Fruit fly (Drosophila melanogaster) whole organism, embryonic: ENCODE results near the gene CG13075.
A peak's percentile ranks its signal among the peaks of the same experiment; 100 is the strongest.

Experiments
- Abd-B ChIP-seq: fragments of 200-800 bp; sonication (Bioruptor generic); optimal IDR thresholded peaks from 2 replicates; lab custom pipeline; 2018; ENCODE audit warnings: missing biosample characterization, mild to moderate bottlenecking, missing genetic modification characterization, moderate library complexity
- Asciz ChIP-seq: fragments of 200-800 bp; sonication (Bioruptor generic); optimal IDR thresholded peaks from 2 replicates; lab custom pipeline; 2017; ENCODE audit warnings: missing biosample characterization, mild to moderate bottlenecking, missing genetic modification characterization, missing genetic modification reagents
- Awh ChIP-seq: fragments of 200-800 bp; sonication (Bioruptor generic); IDR thresholded peaks from 2 replicates; pipeline ENCODE4, ENCODE4 v1.3.6; 2022; ENCODE audit warnings: missing biosample characterization, missing genetic modification characterization
- CG10321 ChIP-seq: fragments of 200-800 bp; sonication (Bioruptor generic); IDR thresholded peaks from 2 replicates; pipeline ENCODE4 v1.3.6; 2022; ENCODE audit warnings: missing biosample characterization, missing genetic modification characterization
- CG10979 ChIP-seq: fragments of 200-800 bp; sonication (Bioruptor generic); optimal IDR thresholded peaks from 2 replicates; lab custom pipeline; 2018; ENCODE audit warnings: missing biosample characterization, mild to moderate bottlenecking, missing genetic modification characterization, moderate library complexity
- CG12299 ChIP-seq: fragments of 200-800 bp; sonication (Bioruptor generic); optimal IDR thresholded peaks from 2 replicates; lab custom pipeline; 2018; ENCODE audit warnings: missing biosample characterization, mild to moderate bottlenecking, missing genetic modification characterization
- CG12942 ChIP-seq: fragments of 200-800 bp; sonication (Bioruptor generic); optimal IDR thresholded peaks from 3 replicates; lab custom pipeline; 2016; ENCODE audit warnings: missing biosample characterization, missing genetic modification characterization
- CG13624 ChIP-seq: fragments of 200-800 bp; sonication (Bioruptor generic); optimal IDR thresholded peaks from 2 replicates; lab custom pipeline; 2016; ENCODE audit warnings: missing biosample characterization, missing genetic modification characterization
- CG15011 ChIP-seq: fragments of 200-800 bp; sonication (Bioruptor generic); optimal IDR thresholded peaks from 3 replicates; lab custom pipeline; 2018; ENCODE audit warnings: missing biosample characterization, mild to moderate bottlenecking, missing genetic modification characterization
- CG15269 ChIP-seq: fragments of 200-800 bp; sonication (Bioruptor generic); optimal IDR thresholded peaks from 2 replicates; lab custom pipeline; 2018; ENCODE audit warnings: missing biosample characterization, mild to moderate bottlenecking, missing genetic modification characterization, moderate library complexity
- CG16779 ChIP-seq: fragments of 200-800 bp; sonication (Bioruptor generic); IDR thresholded peaks from 2 replicates; pipeline ENCODE4 v1.3.6; 2022; ENCODE audit warnings: missing biosample characterization, missing genetic modification characterization
- CG17385 ChIP-seq: fragments of 200-800 bp; sonication (Bioruptor generic); optimal IDR thresholded peaks from 3 replicates; lab custom pipeline; 2018; ENCODE audit warnings: missing biosample characterization, mild to moderate bottlenecking, missing genetic modification characterization
- CG2199 ChIP-seq: fragments of 200-800 bp; sonication (Bioruptor generic); IDR thresholded peaks from 3 replicates; pipeline ENCODE4 v1.3.6; 2022; ENCODE audit warnings: missing biosample characterization, missing genetic modification characterization
- CG32532 ChIP-seq: fragments of 200-800 bp; sonication (Bioruptor generic); IDR thresholded peaks from 2 replicates; pipeline ENCODE4 v1.3.6; 2022; ENCODE audit warnings: missing biosample characterization, missing genetic modification characterization
- CG32767 ChIP-seq: fragments of 200-800 bp; sonication (Bioruptor generic); IDR thresholded peaks from 2 replicates; pipeline ENCODE4 v1.3.6; 2022; ENCODE audit warnings: missing biosample characterization, missing genetic modification characterization
- CG34376 ChIP-seq: fragments of 200-800 bp; sonication (Bioruptor generic); optimal IDR thresholded peaks from 2 replicates; lab custom pipeline; 2018; ENCODE audit warnings: missing biosample characterization, mild to moderate bottlenecking, missing genetic modification characterization
- CG3995 ChIP-seq: fragments of 200-800 bp; sonication (Bioruptor generic); optimal IDR thresholded peaks from 3 replicates; lab custom pipeline; 2016; ENCODE audit warnings: missing biosample characterization, missing genetic modification characterization
- CG7963 ChIP-seq: fragments of 200-800 bp; sonication (Bioruptor generic); IDR thresholded peaks from 3 replicates; pipeline ENCODE4 v1.3.6; 2022; ENCODE audit warnings: missing biosample characterization, missing genetic modification characterization; ENCODE audit not compliant: partially characterized antibody
- CG7987 ChIP-seq: fragments of 200-800 bp; sonication (Bioruptor generic); optimal IDR thresholded peaks from 2 replicates; lab custom pipeline; 2018; ENCODE audit warnings: missing biosample characterization, mild to moderate bottlenecking, missing genetic modification characterization, moderate library complexity
- CG9215 ChIP-seq: fragments of 200-800 bp; sonication (Bioruptor generic); IDR thresholded peaks from 2 replicates; pipeline ENCODE4 v1.3.6; 2022; ENCODE audit warnings: missing biosample characterization, missing genetic modification characterization
- D19A ChIP-seq: fragments of 200-800 bp; optimal IDR thresholded peaks from 3 replicates; lab custom pipeline; 2019; ENCODE audit warnings: missing biosample characterization, mild to moderate bottlenecking, missing genetic modification characterization, moderate library complexity
- Deaf1 ChIP-seq: fragments of 200-800 bp; optimal IDR thresholded peaks from 3 replicates; lab custom pipeline; 2019; ENCODE audit warnings: missing biosample characterization, mild to moderate bottlenecking, missing genetic modification characterization, moderate library complexity
- Elba2 ChIP-seq: fragments of 200-800 bp; sonication (Bioruptor generic); optimal IDR thresholded peaks from 3 replicates; lab custom pipeline; 2016; ENCODE audit warnings: missing biosample characterization, missing genetic modification characterization
- Hr78 ChIP-seq, 2 experiments: fragments of 200-800 bp in 1 of 2; fragments of >200 bp in 1 of 2; sonication (Bioruptor generic) in 1 of 2; optimal IDR thresholded peaks; 2 replicates each; lab custom pipeline; 2017 to 2019; ENCODE audit warnings: missing biosample characterization in 2 of 2, missing genetic modification characterization in 2 of 2, mild to moderate bottlenecking in 1 of 2, moderate library complexity in 1 of 2
- Kr ChIP-seq: fragments of 200-800 bp; sonication (Bioruptor generic); optimal IDR thresholded peaks from 2 replicates; lab custom pipeline; 2017; ENCODE audit warnings: missing biosample characterization, mild to moderate bottlenecking, missing genetic modification characterization
- MTF-1 ChIP-seq: fragments of 200-800 bp; sonication (Bioruptor generic); optimal IDR thresholded peaks from 2 replicates; lab custom pipeline; 2018; ENCODE audit warnings: missing biosample characterization, mild to moderate bottlenecking, missing genetic modification characterization, borderline replicate concordance
- Max ChIP-seq: fragments of 200-800 bp; sonication (Bioruptor generic); optimal IDR thresholded peaks from 2 replicates; lab custom pipeline; 2016; ENCODE audit warnings: missing biosample characterization, mild to moderate bottlenecking, missing genetic modification characterization
- Med ChIP-seq: fragments of 200-800 bp; sonication (Bioruptor generic); peaks from one replicate; lab custom pipeline; 2016; ENCODE audit warnings: missing biosample characterization, missing genetic modification characterization, mild to moderate bottlenecking, inconsistent platforms, moderate library complexity
- Mes4 ChIP-seq: fragments of 200-800 bp; sonication (Bioruptor generic); optimal IDR thresholded peaks from 2 replicates; lab custom pipeline; 2016; ENCODE audit warnings: missing biosample characterization, missing genetic modification characterization
- Nf-YA ChIP-seq: fragments of 200-800 bp; sonication (Bioruptor generic); IDR thresholded peaks from 2 replicates; pipeline ENCODE4 v1.3.6; 2022; ENCODE audit warnings: missing biosample characterization, missing genetic modification characterization
- Oaz ChIP-seq: fragments of 200-800 bp; sonication (Bioruptor generic); IDR thresholded peaks from 2 replicates; pipeline ENCODE4 v1.3.6; 2022; ENCODE audit warnings: missing biosample characterization, missing genetic modification characterization
- Ptx1 ChIP-seq: fragments of 200-800 bp; sonication (Bioruptor generic); IDR thresholded peaks from 2 replicates; pipeline ENCODE4 v1.3.6; 2022; ENCODE audit warnings: missing biosample characterization, missing genetic modification characterization
- Spps ChIP-seq: fragments of 200-800 bp; sonication (Bioruptor generic); optimal IDR thresholded peaks from 2 replicates; lab custom pipeline; 2018; ENCODE audit warnings: missing biosample characterization, mild to moderate bottlenecking, missing genetic modification characterization
- al ChIP-seq: fragments of 200-800 bp; sonication (Bioruptor generic); IDR thresholded peaks from 2 replicates; pipeline ENCODE4 v1.3.6; 2022; ENCODE audit warnings: missing biosample characterization, missing genetic modification characterization
- ap ChIP-seq: fragments of 200-800 bp; sonication (Bioruptor generic); IDR thresholded peaks from 2 replicates; pipeline ENCODE4 v1.3.6; 2022; ENCODE audit warnings: missing biosample characterization, missing genetic modification characterization
- az2 ChIP-seq: fragments of 200-800 bp; sonication (Bioruptor generic); optimal IDR thresholded peaks from 3 replicates; lab custom pipeline; 2016; ENCODE audit warnings: missing biosample characterization, missing genetic modification characterization
- dmrt11E ChIP-seq: fragments of 200-800 bp; sonication (Bioruptor generic); optimal IDR thresholded peaks from 3 replicates; lab custom pipeline; 2018; ENCODE audit warnings: missing biosample characterization, mild to moderate bottlenecking, missing genetic modification characterization, moderate library complexity
- dmrt99B ChIP-seq: fragments of 200-800 bp; sonication (Bioruptor generic); optimal IDR thresholded peaks from 2 replicates; lab custom pipeline; 2018; ENCODE audit warnings: missing biosample characterization, mild to moderate bottlenecking, missing genetic modification characterization, moderate library complexity
- eve ChIP-seq, 2 experiments: fragments of >200 bp; optimal IDR thresholded peaks; 2 replicates each; lab custom pipeline; 2017; ENCODE audit warnings: missing biosample characterization in 2 of 2, missing genetic modification characterization in 2 of 2
- fd96Cb ChIP-seq: fragments of 200-800 bp; sonication (Bioruptor generic); optimal IDR thresholded peaks from 2 replicates; lab custom pipeline; 2018; ENCODE audit warnings: missing biosample characterization, mild to moderate bottlenecking, missing genetic modification characterization, moderate library complexity
- kay ChIP-seq: fragments of 200-800 bp; sonication (Bioruptor generic); optimal IDR thresholded peaks from 2 replicates; lab custom pipeline; 2016; ENCODE audit warnings: missing biosample characterization, missing genetic modification characterization
- lmd ChIP-seq: fragments of 200-800 bp; sonication (Bioruptor generic); IDR thresholded peaks from 2 replicates; pipeline ENCODE4 v1.3.6; 2022; ENCODE audit warnings: missing biosample characterization, missing genetic modification characterization
- mam ChIP-seq: fragments of 200-800 bp; sonication (Bioruptor generic); optimal IDR thresholded peaks from 3 replicates; lab custom pipeline; 2016; ENCODE audit warnings: missing biosample characterization, missing genetic modification characterization
- mirr ChIP-seq: fragments of 200-800 bp; sonication (Bioruptor generic); optimal IDR thresholded peaks from 3 replicates; lab custom pipeline; 2018; ENCODE audit warnings: missing biosample characterization, mild to moderate bottlenecking, missing genetic modification characterization
- pfk ChIP-seq: fragments of 200-800 bp; sonication (Bioruptor generic); optimal IDR thresholded peaks from 2 replicates; lab custom pipeline; 2018; ENCODE audit warnings: missing biosample characterization, mild to moderate bottlenecking, missing genetic modification characterization, moderate library complexity
- psq ChIP-seq: fragments of 200-800 bp; sonication (Bioruptor generic); optimal IDR thresholded peaks from 2 replicates; lab custom pipeline; 2017; ENCODE audit warnings: missing biosample characterization, missing genetic modification characterization
- pum ChIP-seq: fragments of 200-800 bp; sonication (Bioruptor generic); optimal IDR thresholded peaks from 2 replicates; lab custom pipeline; 2016; ENCODE audit warnings: missing biosample characterization, missing genetic modification characterization
- pzg ChIP-seq: fragments of 200-800 bp; sonication (Bioruptor generic); optimal IDR thresholded peaks from 3 replicates; lab custom pipeline; 2018; ENCODE audit warnings: missing biosample characterization, mild to moderate bottlenecking, missing genetic modification characterization, moderate library complexity
- run ChIP-seq: fragments of 200-800 bp; sonication (Bioruptor generic); optimal IDR thresholded peaks from 3 replicates; lab custom pipeline; 2018; ENCODE audit warnings: missing biosample characterization, mild to moderate bottlenecking, missing genetic modification characterization
- salm ChIP-seq: fragments of 200-800 bp; sonication (Bioruptor generic); optimal IDR thresholded peaks from 2 replicates; lab custom pipeline; 2018; ENCODE audit warnings: missing biosample characterization, mild to moderate bottlenecking, missing genetic modification characterization
- sens ChIP-seq: fragments of 200-800 bp; sonication (Bioruptor generic); peaks from one replicate; lab custom pipeline; 2016; ENCODE audit warnings: missing biosample characterization, missing genetic modification characterization

CG13075 gene

dm6 chr3L:16048086-16048485 is 35.7 kb upstream of the CG13075 start (continued):
- TF ChIP-seq CG15269 (tag; lab: Kevin White, UChicago) (peak; percentile 69), CG16779 (GFP tag; lab: Robert Waterston, UW) (0 out of 2 replicates have a peak, but pooled peaks have one; percentile 54), sens (GFP tag; lab: Kevin White, UChicago) (peak; percentile 85), Abd-B (no peak), ap (no peak), salm (no peak), Med (GFP tag; lab: Kevin White, UChicago) (peak; percentile 95), pzg (GFP tag; lab: Kevin White, UChicago) (no peak), mam (GFP tag; lab: Kevin White, UChicago) (peak; percentile 19), Kr (no peak), D19A (no peak), CG13624 (peak; percentile 70), MTF-1 (GFP tag; lab: Kevin White, UChicago) (no peak), CG12299 (tag; lab: Kevin White, UChicago) (peak; percentile 28), fd96Cb (tag; lab: Kevin White, UChicago) (no peak), CG32532 (GFP tag; lab: Robert Waterston, UW) (peak; percentile 78), Spps (no peak), CG2199 (GFP tag; lab: Robert Waterston, UW) (no peak), Hr78 (GFP tag; optimal IDR thresholded peaks at IDR 0.05; lab: Kevin White, UChicago) (no peak), CG15011 (GFP tag; lab: Kevin White, UChicago) (peak; percentile 29), CG9215 (GFP tag; lab: Robert Waterston, UW) (peak; percentile 39; the same call in 1 of the 2 replicates), CG10979 (no peak), Elba2 (no peak), Max (no peak), Asciz (GFP tag; lab: Kevin White, UChicago) (no peak), Ptx1 (GFP tag; lab: Robert Waterston, UW) (peak; percentile 52; the same call in 1 of the 2 replicates), CG10321 (GFP tag; lab: Robert Waterston, UW) (no peak; the same call in 1 of the 2 replicates), eve (GFP tag; optimal IDR thresholded peaks at IDR 0.05; lab: Kevin White, UChicago) (no peak), kay (GFP tag; lab: Kevin White, UChicago) (no peak), mirr (GFP tag; lab: Kevin White, UChicago) (no peak), al (GFP tag; lab: Robert Waterston, UW) (peak; percentile 56; the same call in 1 of the 2 replicates), Oaz (GFP tag; lab: Robert Waterston, UW) (no peak), dmrt99B (tag; lab: Kevin White, UChicago) (no peak), CG17385 (peak; percentile 20), pfk (GFP tag; lab: Kevin White, UChicago) (no peak), CG34376 (peak; percentile 59), run (tag; lab: Kevin White, UChicago) (no peak), pum (GFP tag; lab: Kevin White, UChicago) (no peak), psq (GFP tag; lab: Kevin White, UChicago) (no peak), Mes4 (GFP tag; lab: Kevin White, UChicago) (peak; percentile 35), CG32767 (GFP tag; lab: Robert Waterston, UW) (peak; percentile 34), az2 (GFP tag; lab: Kevin White, UChicago) (no peak), Nf-YA (GFP tag; lab: Robert Waterston, UW) (no peak), CG12942 (no peak), Deaf1 (tag; lab: Kevin White, UChicago) (peak; percentile 4), lmd (GFP tag; lab: Robert Waterston, UW) (peak; percentile 72), CG3995 (GFP tag; lab: Kevin White, UChicago) (no peak), Awh (GFP tag; lab: Robert Waterston, UW) (0 out of 2 replicates have a peak, but pooled peaks have one; percentile 28), CG7987 (GFP tag; lab: Kevin White, UChicago) (peak; percentile 11), CG7963 (no peak), dmrt11E (tag; lab: Kevin White, UChicago) (no peak)
